Fruit fly (Drosophila melanogaster) whole organism, wandering third instar larva: ENCODE results near the gene CG31821.

Experiments
- Abd-B ChIP-seq: fragments of >200 bp; optimal IDR thresholded peaks from 2 replicates; lab custom pipeline; 2017; ENCODE audit warnings: missing biosample characterization, missing genetic modification characterization
- Dfd ChIP-seq: fragments of >200 bp; optimal IDR thresholded peaks from 2 replicates; lab custom pipeline; 2017; ENCODE audit warnings: missing biosample characterization, missing genetic modification characterization
- Dif ChIP-seq: fragments of 200-275, 200-300 bp; sonication (Bioruptor generic); optimal IDR thresholded peaks from 2 replicates; lab custom pipeline; 2018; ENCODE audit warnings: missing biosample characterization, missing genetic modification characterization; ENCODE audit not compliant: partially characterized antibody
- GATAd ChIP-seq: sonication (Bioruptor generic); optimal IDR thresholded peaks from 2 replicates; lab custom pipeline; 2016; ENCODE audit warnings: missing biosample characterization, missing genetic modification characterization
- Jra ChIP-seq: sonication (Bioruptor generic); optimal IDR thresholded peaks from 2 replicates; lab custom pipeline; 2016; ENCODE audit warnings: missing biosample characterization, missing genetic modification characterization
- Myc ChIP-seq: fragments of >200 bp; optimal IDR thresholded peaks from 2 replicates; lab custom pipeline; 2017
- Rel ChIP-seq, 2 experiments: fragments of 200-800 bp; sonication (Bioruptor generic) in 1 of 2; optimal IDR thresholded peaks; 2 replicates in 1 of 2; 3 replicates in 1 of 2; lab custom pipeline; 2016 to 2019; ENCODE audit warnings: mild to moderate bottlenecking in 2 of 2, missing biosample characterization in 2 of 2, missing genetic modification characterization in 2 of 2, moderate library complexity in 1 of 2
- Vsx2 ChIP-seq: fragments of 200-300, 225-300 bp; sonication (Bioruptor generic); optimal IDR thresholded peaks from 2 replicates; lab custom pipeline; 2018; ENCODE audit warnings: missing biosample characterization, missing genetic modification characterization; ENCODE audit not compliant: partially characterized antibody
- brk ChIP-seq: fragments of 200-800 bp; sonication (Bioruptor generic); optimal IDR thresholded peaks from 2 replicates; lab custom pipeline; 2016; ENCODE audit warnings: missing biosample characterization, mild to moderate bottlenecking, missing genetic modification characterization
- fru ChIP-seq: fragments of 200-800 bp; sonication (Bioruptor generic); optimal IDR thresholded peaks from 3 replicates; lab custom pipeline; 2016; ENCODE audit warnings: missing biosample characterization, mild to moderate bottlenecking, missing genetic modification characterization
- h ChIP-seq: fragments of 200-800 bp; sonication (Bioruptor generic); optimal IDR thresholded peaks from 3 replicates; lab custom pipeline; 2016; ENCODE audit warnings: missing biosample characterization, mild to moderate bottlenecking, missing genetic modification characterization
- pan ChIP-seq: fragments of >200 bp; optimal IDR thresholded peaks from 2 replicates; lab custom pipeline; 2017
- psq ChIP-seq: fragments of 200-800 bp; sonication (Bioruptor generic); optimal IDR thresholded peaks from 3 replicates; lab custom pipeline; 2017; ENCODE audit warnings: missing biosample characterization, mild to moderate bottlenecking, missing genetic modification characterization, moderate library complexity
- woc ChIP-seq: sonication (Bioruptor generic); optimal IDR thresholded peaks from 2 replicates; lab custom pipeline; 2016; ENCODE audit warnings: missing biosample characterization, mild to moderate bottlenecking, missing genetic modification characterization

DNA sequence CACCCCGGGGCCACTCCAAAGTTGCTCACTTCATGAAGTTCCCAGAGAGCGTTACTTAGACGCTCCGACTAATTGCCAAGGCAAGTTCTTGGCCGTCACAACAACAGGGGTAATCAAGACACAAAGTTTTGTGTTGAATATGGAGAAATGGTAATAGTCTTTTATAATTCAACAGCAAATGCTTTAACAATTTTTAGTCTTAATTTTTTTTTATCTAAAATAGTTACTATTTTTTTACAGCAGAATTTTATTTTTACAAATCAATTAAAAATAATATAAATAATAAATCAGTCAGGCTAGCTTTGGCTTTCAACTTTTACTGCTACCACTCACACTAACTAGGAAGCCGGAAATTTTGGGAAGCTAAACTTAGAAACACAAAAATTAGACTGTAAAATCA lies 49.9 kb downstream of the CG31821 start, which contains the start of gene CG13243:
- TF ChIP-seq Dfd (no peak), GATAd (no peak), Abd-B (GFP tag; lab: Kevin White, UChicago) (no peak), woc (no peak), psq (no peak), Vsx2 (GFP tag; lab: Kevin White, UChicago) (no peak), pan (lab: Kevin White, UChicago) (no peak), Dif (no peak), h (no peak), fru (no peak), Myc (lab: Kevin White, UChicago) (no peak), Rel (GFP tag; optimal IDR thresholded peaks at IDR 0.05; lab: Kevin White, UChicago) (no peak), Rel (tag; optimal IDR thresholded peaks at IDR 0.05; lab: Kevin White, UChicago) (no peak), Jra (GFP tag; lab: Kevin White, UChicago) (no peak), brk (GFP tag; lab: Kevin White, UChicago) (no peak)
